Worm (Caenorhabditis elegans) whole organism, L2 larva: ENCODE measurements around the gene ssna-1.

ENCODE experiments used
- alr-1 ChIP-seq: fragments of 150-350 bp; optimal IDR thresholded peaks from 2 replicates; lab custom pipeline; 2014; ENCODE audit warnings: missing biosample characterization, missing genetic modification characterization
- ama-1 ChIP-seq: fragments of 150-350 bp; optimal IDR thresholded peaks from 2 replicates; lab custom pipeline; 2018; ENCODE audit warnings: inconsistent platforms
- ceh-82 ChIP-seq: fragments of 150-350 bp; optimal IDR thresholded peaks from 2 replicates; lab custom pipeline; 2014; ENCODE audit warnings: missing biosample characterization, missing genetic modification characterization
- egl-27 ChIP-seq: sonication (generic microtip); optimal IDR thresholded peaks from 3 replicates; lab custom pipeline; 2017; ENCODE audit warnings: missing biosample characterization, missing genetic modification reagents, missing genetic modification characterization
- lin-39 ChIP-seq: fragments of 150-350 bp; optimal IDR thresholded peaks from 2 replicates; lab custom pipeline; 2014; ENCODE audit warnings: missing biosample characterization, missing genetic modification reagents, missing genetic modification characterization
- nhr-11 ChIP-seq: fragments of 150-350 bp; optimal IDR thresholded peaks from 2 replicates; lab custom pipeline; 2014; ENCODE audit warnings: missing biosample characterization, missing genetic modification characterization
- nhr-12 ChIP-seq: fragments of 150-350 bp; optimal IDR thresholded peaks from 2 replicates; lab custom pipeline; 2014; ENCODE audit warnings: missing biosample characterization, missing genetic modification characterization
- nhr-237 ChIP-seq: fragments of 150-350 bp; optimal IDR thresholded peaks from 2 replicates; lab custom pipeline; 2014; ENCODE audit warnings: missing biosample characterization, missing genetic modification characterization
- skn-1 ChIP-seq: sonication (generic microtip); optimal IDR thresholded peaks from 2 replicates; lab custom pipeline; 2017; ENCODE audit warnings: missing biosample characterization, missing genetic modification characterization
- ztf-4 ChIP-seq: fragments of 150-350 bp; optimal IDR thresholded peaks from 2 replicates; lab custom pipeline; 2014; ENCODE audit warnings: missing biosample characterization, missing genetic modification characterization

DNA sequence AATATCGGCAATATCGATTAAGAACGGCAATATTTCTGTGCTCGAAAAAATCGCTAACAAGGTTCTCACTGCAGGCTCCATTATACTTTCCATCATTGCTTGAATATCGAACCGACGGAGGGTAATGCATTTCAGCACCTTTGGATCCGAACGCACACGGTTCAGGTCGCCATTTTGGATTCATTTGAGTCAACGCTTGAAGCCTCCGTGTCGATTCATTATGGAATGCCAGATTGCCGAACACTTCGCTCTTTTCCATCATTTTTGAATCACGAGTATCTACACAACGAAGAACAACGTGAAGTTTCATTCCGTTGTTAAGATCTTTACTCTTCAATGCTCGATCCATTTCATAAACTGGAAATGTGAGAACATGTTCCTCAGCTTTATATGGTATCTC lies 34.2 kb downstream of the ssna-1 start:
- TF ChIP-seq ceh-82 (tag; lab: Kevin White, UChicago): no peak
- no peak for TF ChIP-seq skn-1 (tag; lab: Kevin White, UChicago)
- TF ChIP-seq ztf-4: no peak
- TF ChIP-seq nhr-12 (tag; lab: Kevin White, UChicago): no peak
- TF ChIP-seq nhr-11 (tag; lab: Kevin White, UChicago): no peak
- TF ChIP-seq nhr-237 (tag; lab: Kevin White, UChicago): no peak
- TF ChIP-seq egl-27 (tag; lab: Kevin White, UChicago): no peak
- no peak for TF ChIP-seq lin-39 (tag; lab: Kevin White, UChicago)
- no peak for TF ChIP-seq alr-1 (tag; lab: Kevin White, UChicago)
- no peak for TF ChIP-seq ama-1 (lab: Kevin White, UChicago)
